Worm (Caenorhabditis elegans) whole organism, mixed stage, embryonic: ENCODE results near the gene oac-50.
A peak's percentile ranks its signal among the peaks of the same experiment; 100 is the strongest.

Experiments used
- M03D4.4 ChIP-seq: sonication (generic microtip); optimal IDR thresholded peaks from 2 replicates; lab custom pipeline; 2017; ENCODE audit warnings: mild to moderate bottlenecking, missing genetic modification characterization, missing compliant biosample characterization
- blmp-1 ChIP-seq: fragments of 150-350 bp; optimal IDR thresholded peaks from 2 replicates; lab custom pipeline; 2014; ENCODE audit warnings: missing biosample characterization, missing genetic modification characterization
- ceh-39 ChIP-seq: fragments of 150-350 bp; optimal IDR thresholded peaks from 2 replicates; lab custom pipeline; 2014; ENCODE audit warnings: missing biosample characterization, missing genetic modification characterization
- ceh-43 ChIP-seq: fragments of 200-800 bp; sonication (Bioruptor generic); optimal IDR thresholded peaks from 2 replicates; lab custom pipeline; 2018; ENCODE audit warnings: mild to moderate bottlenecking, missing genetic modification characterization, moderate library complexity, missing compliant biosample characterization
- ceh-83 ChIP-seq: fragments of 200-800 bp; sonication (Bioruptor generic); optimal IDR thresholded peaks from 2 replicates; lab custom pipeline; 2018; ENCODE audit warnings: mild to moderate bottlenecking, missing genetic modification characterization, missing compliant biosample characterization
- ces-1 ChIP-seq: fragments of 150-350 bp; optimal IDR thresholded peaks from 2 replicates; lab custom pipeline; 2014; ENCODE audit warnings: missing biosample characterization, missing genetic modification reagents, missing genetic modification characterization
- elt-1 ChIP-seq: sonication (generic microtip); optimal IDR thresholded peaks from 2 replicates; lab custom pipeline; 2017; ENCODE audit warnings: missing genetic modification characterization, mild to moderate bottlenecking, missing compliant biosample characterization, antibody characterized with exemption, moderate library complexity, borderline replicate concordance; ENCODE audit not compliant: insufficient read depth
- elt-3 ChIP-seq: fragments of 150-350 bp; optimal IDR thresholded peaks from 2 replicates; lab custom pipeline; 2014; ENCODE audit warnings: missing biosample characterization, missing genetic modification characterization
- flh-1 ChIP-seq: fragments of 200-800 bp; sonication (Bioruptor generic); optimal IDR thresholded peaks from 2 replicates; lab custom pipeline; 2018; ENCODE audit warnings: mild to moderate bottlenecking, missing genetic modification characterization, moderate library complexity, missing compliant biosample characterization
- ham-2 ChIP-seq: fragments of 200-800 bp; sonication (Bioruptor generic); optimal IDR thresholded peaks from 2 replicates; lab custom pipeline; 2018; ENCODE audit warnings: mild to moderate bottlenecking, missing genetic modification characterization, missing compliant biosample characterization
- hlh-1 ChIP-seq: fragments of 150-350 bp; optimal IDR thresholded peaks from 2 replicates; lab custom pipeline; 2014; ENCODE audit warnings: missing biosample characterization, missing genetic modification reagents, missing genetic modification characterization
- lin-13 ChIP-seq: fragments of 150-350 bp; optimal IDR thresholded peaks from 2 replicates; lab custom pipeline; 2014; ENCODE audit warnings: missing biosample characterization, missing genetic modification characterization
- lin-32 ChIP-seq: fragments of 200-800 bp; sonication (Bioruptor generic); optimal IDR thresholded peaks from 2 replicates; lab custom pipeline; 2018; ENCODE audit warnings: mild to moderate bottlenecking, missing genetic modification characterization, missing compliant biosample characterization
- lsy-2 ChIP-seq: fragments of 150-350 bp; optimal IDR thresholded peaks from 2 replicates; lab custom pipeline; 2014; ENCODE audit warnings: missing biosample characterization, missing genetic modification characterization
- mab-5 ChIP-seq: fragments of 150-350 bp; optimal IDR thresholded peaks from 2 replicates; lab custom pipeline; 2014; ENCODE audit warnings: missing biosample characterization, missing genetic modification characterization
- mep-1 ChIP-seq: fragments of 150-350 bp; optimal IDR thresholded peaks from 2 replicates; lab custom pipeline; 2017; ENCODE audit warnings: missing biosample characterization, missing genetic modification reagents, missing genetic modification characterization, inconsistent platforms
- mls-2 ChIP-seq: sonication (generic microtip); optimal IDR thresholded peaks from 2 replicates; lab custom pipeline; 2016; ENCODE audit warnings: mild to moderate bottlenecking, missing genetic modification characterization, moderate library complexity, missing compliant biosample characterization
- nhr-12 ChIP-seq: fragments of 150-350 bp; optimal IDR thresholded peaks from 2 replicates; lab custom pipeline; 2014; ENCODE audit warnings: missing biosample characterization, missing genetic modification characterization
- nhr-2 ChIP-seq: fragments of 150-350 bp; optimal IDR thresholded peaks from 2 replicates; lab custom pipeline; 2014; ENCODE audit warnings: missing biosample characterization, missing genetic modification characterization
- nhr-237 ChIP-seq: fragments of 150-350 bp; optimal IDR thresholded peaks from 2 replicates; lab custom pipeline; 2014; ENCODE audit warnings: missing biosample characterization, missing genetic modification characterization
- nhr-28 ChIP-seq: fragments of 150-350 bp; optimal IDR thresholded peaks from 2 replicates; lab custom pipeline; 2014; ENCODE audit warnings: missing biosample characterization, missing genetic modification characterization
- nhr-76 ChIP-seq: sonication (generic microtip); optimal IDR thresholded peaks from 2 replicates; lab custom pipeline; 2017; ENCODE audit warnings: missing biosample characterization, missing genetic modification characterization
- pha-4 ChIP-seq: fragments of 150-350 bp; optimal IDR thresholded peaks from 2 replicates; lab custom pipeline; 2018; ENCODE audit warnings: missing biosample characterization, missing genetic modification reagents, missing genetic modification characterization
- sem-2 ChIP-seq: fragments of 200-800 bp; sonication (Bioruptor generic); optimal IDR thresholded peaks from 2 replicates; lab custom pipeline; 2018; ENCODE audit warnings: mild to moderate bottlenecking, missing genetic modification characterization, missing compliant biosample characterization
- sptf-1 ChIP-seq: sonication (generic microtip); optimal IDR thresholded peaks from 2 replicates; lab custom pipeline; 2017; ENCODE audit warnings: mild to moderate bottlenecking, missing genetic modification characterization, moderate library complexity, missing compliant biosample characterization
- tbx-8 ChIP-seq: fragments of 200-800 bp; sonication (Bioruptor generic); optimal IDR thresholded peaks from 2 replicates; lab custom pipeline; 2018; ENCODE audit warnings: mild to moderate bottlenecking, missing genetic modification characterization, moderate library complexity, missing compliant biosample characterization
- unc-120 ChIP-seq: sonication (generic microtip); optimal IDR thresholded peaks from 2 replicates; lab custom pipeline; 2017; ENCODE audit warnings: missing genetic modification characterization, missing compliant biosample characterization; ENCODE audit not compliant: poor library complexity, severe bottlenecking
- unc-39 ChIP-seq: fragments of 150-350 bp; optimal IDR thresholded peaks from 2 replicates; lab custom pipeline; 2014; ENCODE audit warnings: missing biosample characterization, missing genetic modification characterization
- unc-62 ChIP-seq: fragments of 150-350 bp; optimal IDR thresholded peaks from 2 replicates; lab custom pipeline; 2014; ENCODE audit warnings: missing biosample characterization, missing genetic modification reagents, missing genetic modification characterization
- zip-8 ChIP-seq: fragments of 150-350 bp; optimal IDR thresholded peaks from 2 replicates; lab custom pipeline; 2014; ENCODE audit warnings: missing biosample characterization, missing genetic modification characterization
- ztf-11 ChIP-seq: fragments of 150-350 bp; optimal IDR thresholded peaks from 2 replicates; lab custom pipeline; 2014; ENCODE audit warnings: missing biosample characterization, missing genetic modification characterization

oac-50 gene

ce11 chrV:9063134-9063533 is 10.2 kb downstream of the oac-50 start:
- TF ChIP-seq elt-1 (peak; percentile 64), sptf-1 (no peak)

- TF ChIP-seq nhr-2 (tag; lab: Kevin White, UChicago) (no peak), elt-1 (no peak), unc-62 (GFP tag; lab: Kevin White, UChicago) (no peak), unc-120 (tag; lab: Kevin White, UChicago) (no peak), nhr-12 (no peak), ham-2 (GFP tag; lab: Kevin White, UChicago) (no peak), ceh-83 (GFP tag; lab: Kevin White, UChicago) (no peak), nhr-237 (tag; lab: Kevin White, UChicago) (no peak), lin-13 (tag; lab: Kevin White, UChicago) (no peak)
These were observed 11.0 kb downstream of the oac-50 start, which contains the start of gene C25E10.12 for ce11 chrV:9062341-9062740. Gene C25E10.12 (minus strand): TSS chrV:9062441.

- TF ChIP-seq elt-1 = no peak
- TF ChIP-seq nhr-2 (tag; lab: Kevin White, UChicago) = no peak
- no peak for TF ChIP-seq nhr-76 (tag; lab: Kevin White, UChicago)
- TF ChIP-seq elt-3 (tag; lab: Kevin White, UChicago) = no peak
- no peak for TF ChIP-seq mep-1 (tag; lab: Kevin White, UChicago)
- no peak for TF ChIP-seq ceh-43 (GFP tag; lab: Kevin White, UChicago)
- no peak for TF ChIP-seq mab-5
These were observed 13.9 kb downstream of the oac-50 start, which contains the start of the genes C25E10.16 and C25E10.13 for ce11 chrV:9059468-9059867. Gene C25E10.16 (minus strand): TSS chrV:9059568. Gene C25E10.13 (plus strand): TSS chrV:9059723.

- TF ChIP-seq hlh-1 (tag; lab: Kevin White, UChicago) (no peak), lsy-2 (tag; lab: Kevin White, UChicago) (no peak), ham-2 (GFP tag; lab: Kevin White, UChicago) (no peak), tbx-8 (GFP tag; lab: Kevin White, UChicago) (no peak), nhr-28 (tag; lab: Kevin White, UChicago) (no peak), ceh-39 (tag; lab: Kevin White, UChicago) (no peak), lin-32 (GFP tag; lab: Kevin White, UChicago) (no peak), nhr-237 (tag; lab: Kevin White, UChicago) (no peak), ceh-83 (GFP tag; lab: Kevin White, UChicago) (no peak), ceh-43 (GFP tag; lab: Kevin White, UChicago) (no peak), unc-62 (GFP tag; lab: Kevin White, UChicago) (no peak), nhr-12 (no peak), zip-8 (tag; lab: Kevin White, UChicago) (no peak), unc-39 (tag; lab: Kevin White, UChicago) (no peak), nhr-2 (tag; lab: Kevin White, UChicago) (no peak)
These were observed 14.7 kb downstream of the oac-50 start, which contains the start of gene C25E10.11 for ce11 chrV:9058627-9059026. Gene C25E10.11 (minus strand): TSS chrV:9058727.

- TF ChIP-seq nhr-76 (tag; lab: Kevin White, UChicago) (no peak), blmp-1 (tag; lab: Kevin White, UChicago) (no peak), elt-3 (tag; lab: Kevin White, UChicago) (no peak), ceh-39 (tag; lab: Kevin White, UChicago) (no peak), unc-39 (tag; lab: Kevin White, UChicago) (no peak), sem-2 (no peak), lin-13 (tag; lab: Kevin White, UChicago) (no peak), mls-2 (tag; lab: Kevin White, UChicago) (no peak), hlh-1 (tag; lab: Kevin White, UChicago) (no peak), nhr-2 (tag; lab: Kevin White, UChicago) (no peak)
These were observed 17.1 kb downstream of the oac-50 start, which contains the start of gene C25E10.10 for ce11 chrV:9056253-9056652. Gene C25E10.10 (minus strand): TSS chrV:9056353.

- TF ChIP-seq lsy-2 (tag; lab: Kevin White, UChicago) = no peak
- no peak for TF ChIP-seq nhr-28 (tag; lab: Kevin White, UChicago)
- no peak for TF ChIP-seq pha-4 (tag; lab: Kevin White, UChicago)
- TF ChIP-seq flh-1 (GFP tag; lab: Kevin White, UChicago) = no peak
- TF ChIP-seq mep-1 (tag; lab: Kevin White, UChicago) = no peak
- TF ChIP-seq unc-120 (tag; lab: Kevin White, UChicago) = no peak
- TF ChIP-seq M03D4.4 (tag; lab: Kevin White, UChicago) = no peak
- TF ChIP-seq lin-32 (GFP tag; lab: Kevin White, UChicago) = no peak
- no peak for TF ChIP-seq tbx-8 (GFP tag; lab: Kevin White, UChicago)
- no peak for TF ChIP-seq mls-2 (tag; lab: Kevin White, UChicago)
- no peak for TF ChIP-seq sem-2
- TF ChIP-seq unc-39 (tag; lab: Kevin White, UChicago) = no peak
- TF ChIP-seq ceh-39 (tag; lab: Kevin White, UChicago) = no peak
- no peak for TF ChIP-seq ces-1 (GFP tag; lab: Kevin White, UChicago)
- TF ChIP-seq nhr-2 (tag; lab: Kevin White, UChicago) = no peak
- TF ChIP-seq ztf-11 (tag; lab: Kevin White, UChicago) = no peak
- TF ChIP-seq ceh-43 (GFP tag; lab: Kevin White, UChicago) = no peak
These were observed 17.7 kb downstream of the oac-50 start for ce11 chrV:9055644-9056043.
